Worm (Caenorhabditis elegans): Measurements from ENCODE around the gene twk-31.

ce11 chrIII:11377880-11378279, 32.6 kb upstream of the twk-31 start, which contains the start of gene dpy-18:
- TF ChIP-seq F13H6.1 (tag; optimal IDR thresholded peaks at IDR 0.05) (no peak), che-1 (tag; optimal IDR thresholded peaks at IDR 0.05) (no peak), fkh-10 (GFP tag; optimal IDR thresholded peaks at IDR 0.05) (no peak), pros-1 (tag; optimal IDR thresholded peaks at IDR 0.05) (no peak), ahr-1 (tag; optimal IDR thresholded peaks at IDR 0.05) (no peak), unc-86 (tag; optimal IDR thresholded peaks at IDR 0.05) (no peak), ref-2 (tag; optimal IDR thresholded peaks at IDR 0.05) (no peak), nfya-1 (tag; optimal IDR thresholded peaks at IDR 0.05) (no peak), pat-9 (tag; optimal IDR thresholded peaks at IDR 0.05) (no peak)
